Worm (Caenorhabditis elegans): ENCODE measurements around the gene C37C3.10.

The C37C3.10 gene

ce11 chrV:7872945-7873344, 10.1 kb upstream of the C37C3.10 start:
- TF ChIP-seq snpc-4 (tag; optimal IDR thresholded peaks at IDR 0.05) (no peak), nhr-2 (tag; optimal IDR thresholded peaks at IDR 0.05) (no peak), M03D4.4 (tag; optimal IDR thresholded peaks at IDR 0.05) (no peak), mls-2 (tag; optimal IDR thresholded peaks at IDR 0.05) (no peak), unc-62 (GFP tag; optimal IDR thresholded peaks at IDR 0.05) (no peak), nhr-28 (tag; optimal IDR thresholded peaks at IDR 0.05) (no peak), ces-1 (GFP tag; optimal IDR thresholded peaks at IDR 0.05) (peak; percentile 86), mab-5 (tag; optimal IDR thresholded peaks at IDR 0.05) (no peak), ceh-43 (GFP tag; optimal IDR thresholded peaks at IDR 0.05) (no peak)

ce11 chrV:7870707-7871106, 7.8 kb upstream of the C37C3.10 start, which contains the start of gene nipi-4:
Gene nipi-4, minus strand, starts transcription at chrV:7870807.
- no peak for TF ChIP-seq bed-3 (GFP tag; optimal IDR thresholded peaks at IDR 0.05)
- TF ChIP-seq ceh-43 (GFP tag; optimal IDR thresholded peaks at IDR 0.05): no peak
- TF ChIP-seq cnd-1 (tag; optimal IDR thresholded peaks at IDR 0.05): no peak
- no peak for TF ChIP-seq flh-1 (GFP tag; optimal IDR thresholded peaks at IDR 0.05)
- no peak for TF ChIP-seq ceh-39 (tag; optimal IDR thresholded peaks at IDR 0.05)
- TF ChIP-seq ztf-11 (tag; optimal IDR thresholded peaks at IDR 0.05): no peak
- no peak for TF ChIP-seq elt-3 (tag; optimal IDR thresholded peaks at IDR 0.05)
- no peak for TF ChIP-seq nhr-2 (tag; optimal IDR thresholded peaks at IDR 0.05)
- no peak for TF ChIP-seq snpc-4 (tag; optimal IDR thresholded peaks at IDR 0.05)
- no peak for TF ChIP-seq zip-8 (tag; optimal IDR thresholded peaks at IDR 0.05)
- TF ChIP-seq M03D4.4 (tag; optimal IDR thresholded peaks at IDR 0.05): no peak
- TF ChIP-seq nhr-12 (tag; optimal IDR thresholded peaks at IDR 0.05): no peak
- no peak for TF ChIP-seq sptf-1 (tag; optimal IDR thresholded peaks at IDR 0.05)
- TF ChIP-seq drap-1 (GFP tag; optimal IDR thresholded peaks at IDR 0.05): no peak
- TF ChIP-seq lin-32 (GFP tag; optimal IDR thresholded peaks at IDR 0.05): no peak
- no peak for TF ChIP-seq sem-2 (GFP tag; optimal IDR thresholded peaks at IDR 0.05)
- TF ChIP-seq nhr-76 (tag; optimal IDR thresholded peaks at IDR 0.05): no peak
- no peak for TF ChIP-seq blmp-1 (tag; optimal IDR thresholded peaks at IDR 0.05)
- TF ChIP-seq unc-39 (tag; optimal IDR thresholded peaks at IDR 0.05): no peak
- TF ChIP-seq lin-13 (tag; optimal IDR thresholded peaks at IDR 0.05): no peak

ce11 chrV:7864663-7865062, 1.8 kb upstream of the C37C3.10 start, which contains the start of gene C37C3.11:
Gene C37C3.11, minus strand, starts transcription at chrV:7864763.
- TF ChIP-seq ceh-39 (tag; optimal IDR thresholded peaks at IDR 0.05) (no peak), nhr-28 (tag; optimal IDR thresholded peaks at IDR 0.05) (no peak), bed-3 (GFP tag; optimal IDR thresholded peaks at IDR 0.05) (no peak), mls-2 (tag; optimal IDR thresholded peaks at IDR 0.05) (no peak), flh-1 (GFP tag; optimal IDR thresholded peaks at IDR 0.05) (no peak), unc-39 (tag; optimal IDR thresholded peaks at IDR 0.05) (no peak), cnd-1 (tag; optimal IDR thresholded peaks at IDR 0.05) (no peak), zip-8 (tag; optimal IDR thresholded peaks at IDR 0.05) (no peak)

- TF ChIP-seq lsy-2 (tag; optimal IDR thresholded peaks at IDR 0.05) (no peak), mep-1 (tag; optimal IDR thresholded peaks at IDR 0.05) (no peak), tbx-8 (GFP tag; optimal IDR thresholded peaks at IDR 0.05) (no peak), drap-1 (GFP tag; optimal IDR thresholded peaks at IDR 0.05) (no peak), nhr-28 (tag; optimal IDR thresholded peaks at IDR 0.05) (no peak), snpc-4 (tag; optimal IDR thresholded peaks at IDR 0.05) (no peak), unc-62 (GFP tag; optimal IDR thresholded peaks at IDR 0.05) (no peak), lin-32 (GFP tag; optimal IDR thresholded peaks at IDR 0.05) (no peak), ceh-83 (GFP tag; optimal IDR thresholded peaks at IDR 0.05) (no peak), ceh-39 (tag; optimal IDR thresholded peaks at IDR 0.05) (no peak), unc-39 (tag; optimal IDR thresholded peaks at IDR 0.05) (no peak), lin-13 (tag; optimal IDR thresholded peaks at IDR 0.05) (no peak), mls-2 (tag; optimal IDR thresholded peaks at IDR 0.05) (no peak)
Measured at ce11 chrV:7861792-7862191, 1.1 kb downstream of the C37C3.10 start, which contains the start of gene C37C3.17. Gene C37C3.17, minus strand, starts transcription at chrV:7861892.

ce11 chrV:7857931-7858330, 4.9 kb downstream of the C37C3.10 start, which contains the start of gene C37C3.1:
Gene C37C3.1, plus strand, starts transcription at chrV:7857963.
- TF ChIP-seq unc-120 (tag; optimal IDR thresholded peaks at IDR 0.05; ENCODE audit: poor library complexity, severe bottlenecking) (no peak), drap-1 (GFP tag; optimal IDR thresholded peaks at IDR 0.05) (no peak), ces-1 (GFP tag; optimal IDR thresholded peaks at IDR 0.05) (no peak), blmp-1 (tag; optimal IDR thresholded peaks at IDR 0.05) (no peak), nhr-28 (tag; optimal IDR thresholded peaks at IDR 0.05) (no peak), bed-3 (GFP tag; optimal IDR thresholded peaks at IDR 0.05) (no peak), elt-3 (tag; optimal IDR thresholded peaks at IDR 0.05) (no peak), nhr-2 (tag; optimal IDR thresholded peaks at IDR 0.05) (no peak), nhr-76 (tag; optimal IDR thresholded peaks at IDR 0.05) (no peak), mls-2 (tag; optimal IDR thresholded peaks at IDR 0.05) (no peak), snpc-4 (tag; optimal IDR thresholded peaks at IDR 0.05) (no peak), cnd-1 (tag; optimal IDR thresholded peaks at IDR 0.05) (no peak), pha-4 (tag; optimal IDR thresholded peaks at IDR 0.05) (no peak)
